Worm (Caenorhabditis elegans): ENCODE results near the gene srg-59.

DNA sequence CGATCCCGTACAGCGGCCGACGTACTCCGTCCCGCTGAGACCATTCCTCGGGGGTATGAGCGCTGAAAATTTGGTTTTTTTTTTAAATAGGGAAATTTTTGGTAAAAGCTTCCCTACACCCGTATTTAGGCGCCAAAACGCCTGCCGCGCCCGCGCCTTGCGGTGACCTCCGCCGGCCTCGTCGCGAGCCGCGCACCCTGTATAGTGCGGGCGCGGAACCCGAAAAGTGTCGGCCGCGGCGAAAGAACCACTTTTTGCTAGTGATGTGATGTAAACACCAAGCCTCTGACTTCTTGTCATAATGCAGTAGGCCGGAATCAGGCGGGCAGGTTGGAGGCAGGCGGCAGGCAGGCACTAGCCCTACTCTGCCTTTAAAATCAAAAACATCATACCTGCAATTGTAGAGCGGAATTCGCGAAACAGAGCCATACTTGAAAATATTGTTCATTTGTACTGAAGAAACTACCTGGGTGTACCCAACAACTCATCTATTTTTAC lies 6.4 kb downstream of the srg-59 start, which contains the start of gene srt-29:
- TF ChIP-seq unc-39 (tag; optimal IDR thresholded peaks at IDR 0.05), result no peak
- no peak for TF ChIP-seq ZK546.5 (tag; optimal IDR thresholded peaks at IDR 0.05)
- TF ChIP-seq snpc-4 (tag; optimal IDR thresholded peaks at IDR 0.05), result no peak
